Worm (Caenorhabditis elegans): ENCODE measurements around the gene F35E12.6.

- TF ChIP-seq W03F9.2 (tag; optimal IDR thresholded peaks at IDR 0.05) (no peak), dao-5 (tag; optimal IDR thresholded peaks at IDR 0.05) (no peak)
These were observed 25.0 kb downstream of the F35E12.6 start, which contains the start of gene srx-96 for ce11 chrV:13711060-13711459.
